Fruit fly (Drosophila melanogaster): ENCODE measurements around the gene eater.
A peak's percentile ranks its signal among the peaks of the same experiment; 100 is the strongest.

Gene eater

dm6 chr3R:27131408-27131807, 31.9 kb upstream of the eater start (continued):
- TF ChIP-seq pan (optimal IDR thresholded peaks at IDR 0.05) (no peak), pan (GFP tag; optimal IDR thresholded peaks at IDR 0.05 in 1 of 2, IDR thresholded peaks at IDR 0.05 in 1 of 2) (peak in 1 of 2 experiments; percentile 52), lmd (GFP tag; IDR thresholded peaks at IDR 0.05) (peak; percentile 28; the same call in 1 of the 2 replicates), CG6254 (GFP tag; optimal IDR thresholded peaks at IDR 0.05) (no peak), fd3F (GFP tag; optimal IDR thresholded peaks at IDR 0.05) (peak; percentile 61), zfh1 (GFP tag; IDR thresholded peaks at IDR 0.05) (no peak), ewg (GFP tag; optimal IDR thresholded peaks at IDR 0.05) (no peak), hb (GFP tag; IDR thresholded peaks at IDR 0.05; ENCODE audit: partially characterized antibody) (no peak), CG12236 (GFP tag; optimal IDR thresholded peaks at IDR 0.05) (no peak), Ptx1 (GFP tag; IDR thresholded peaks at IDR 0.05) (no peak), luna (GFP tag; optimal IDR thresholded peaks at IDR 0.05) (peak; percentile 70), Max (GFP tag; optimal IDR thresholded peaks at IDR 0.05) (no peak), sob (GFP tag; IDR thresholded peaks at IDR 0.05) (peak; percentile 47; the same call in 1 of the 2 replicates), CG1529 (GFP tag; optimal IDR thresholded peaks at IDR 0.05) (no peak), ftz-f1 (GFP tag; optimal IDR thresholded peaks at IDR 0.05) (no peak), inv (GFP tag; IDR thresholded peaks at IDR 0.05; ENCODE audit: partially characterized antibody) (no peak), CG1832 (GFP tag; optimal IDR thresholded peaks at IDR 0.05) (no peak), CG9876 (GFP tag; optimal IDR thresholded peaks at IDR 0.05) (peak; percentile 11), zen2 (GFP tag; IDR thresholded peaks at IDR 0.05; ENCODE audit: partially characterized antibody) (no peak), Dek (tag; optimal IDR thresholded peaks at IDR 0.05) (peak; percentile 12), Oaz (GFP tag; IDR thresholded peaks at IDR 0.05) (no peak), CG3838 (GFP tag; optimal IDR thresholded peaks at IDR 0.05) (no peak), CG14667 (GFP tag; IDR thresholded peaks at IDR 0.05) (no peak), CG42726 (GFP tag; IDR thresholded peaks at IDR 0.05; ENCODE audit: partially characterized antibody) (no peak), gsb-n (tag; optimal IDR thresholded peaks at IDR 0.05) (no peak), chm (GFP tag; IDR thresholded peaks at IDR 0.05) (no peak), CG33557 (GFP tag; optimal IDR thresholded peaks at IDR 0.05) (no peak), CG7556 (GFP tag; optimal IDR thresholded peaks at IDR 0.05) (peak; percentile 34), HmgD (GFP tag; optimal IDR thresholded peaks at IDR 0.05) (no peak), CG1647 (GFP tag; optimal IDR thresholded peaks at IDR 0.05) (peak; percentile 17), so (GFP tag; IDR thresholded peaks at IDR 0.05) (peak; percentile 61; the same call in 1 of the 3 replicates), Xrp1 (GFP tag; IDR thresholded peaks at IDR 0.05) (peak; percentile 32; the same call in 1 of the 2 replicates), sens (GFP tag) (no peak), slp2 (GFP tag; optimal IDR thresholded peaks at IDR 0.05) (no peak), CG10209 (GFP tag; optimal IDR thresholded peaks at IDR 0.05) (peak; percentile 72), TFAM (GFP tag; optimal IDR thresholded peaks at IDR 0.05) (no peak), CG1024 (GFP tag; IDR thresholded peaks at IDR 0.05) (no peak), YL-1 (GFP tag; optimal IDR thresholded peaks at IDR 0.05) (no peak), CG17359 (tag; optimal IDR thresholded peaks at IDR 0.05) (peak; percentile 58), nom (GFP tag; optimal IDR thresholded peaks at IDR 0.05) (no peak), CG15696 (tag; optimal IDR thresholded peaks at IDR 0.05) (no peak), CG13287 (GFP tag; IDR thresholded peaks at IDR 0.05; ENCODE audit: partially characterized antibody) (no peak), HHEX (GFP tag; optimal IDR thresholded peaks at IDR 0.05) (peak; percentile 67), pnt (GFP tag; optimal IDR thresholded peaks at IDR 0.05) (no peak), Trl (optimal IDR thresholded peaks at IDR 0.05) (no peak), Trl (GFP tag; optimal IDR thresholded peaks at IDR 0.05) (peak; percentile 33), CG6683 (GFP tag; optimal IDR thresholded peaks at IDR 0.05) (peak; percentile 49), CG30020 (tag; optimal IDR thresholded peaks at IDR 0.05) (no peak), CG8765 (GFP tag; IDR thresholded peaks at IDR 0.05) (no peak), exex (tag; optimal IDR thresholded peaks at IDR 0.05) (peak; percentile 40), CG11247 (GFP tag; IDR thresholded peaks at IDR 0.05) (peak; percentile 48; the same call in 1 of the 2 replicates), fd64A (GFP tag; optimal IDR thresholded peaks at IDR 0.05) (no peak)
